Worm (Caenorhabditis elegans) whole organism, dauer: ENCODE data around the gene R11.4.
"Not testable (repeated sequence)": the region's sequence is repeated elsewhere in the genome, so short reads cannot be mapped to it uniquely, and the experiment has no call there.

Source experiments
- unc-62 ChIP-seq: sonication (generic microtip); optimal IDR thresholded peaks from 2 replicates; lab custom pipeline; 2017; ENCODE audit warnings: missing biosample characterization, missing genetic modification reagents, missing genetic modification characterization

The R11.4 gene

DNA sequence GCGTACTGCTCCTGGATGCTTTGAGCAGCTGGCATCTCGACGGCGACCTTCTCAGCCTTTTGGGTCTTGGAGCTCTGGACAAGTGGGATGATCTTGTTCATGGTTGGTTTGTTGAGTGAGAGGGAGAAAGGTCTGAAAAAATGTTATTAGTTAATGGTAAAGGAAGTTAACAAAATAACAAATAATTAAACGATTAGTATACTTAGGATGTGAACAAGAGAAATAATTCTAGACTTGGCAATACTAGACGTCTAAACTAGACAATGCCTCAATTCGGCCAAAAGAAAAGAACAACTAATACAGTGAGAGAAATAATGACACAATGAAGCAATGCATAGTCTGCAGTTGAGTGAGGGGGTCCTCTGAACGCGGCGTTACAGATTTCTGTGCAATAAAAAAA is at the start of gene R11.4:
Gene R11.4, minus strand, starts transcription at position 101 of the 400 bp plus-strand sequence.
- no peak for TF ChIP-seq unc-62

DNA sequence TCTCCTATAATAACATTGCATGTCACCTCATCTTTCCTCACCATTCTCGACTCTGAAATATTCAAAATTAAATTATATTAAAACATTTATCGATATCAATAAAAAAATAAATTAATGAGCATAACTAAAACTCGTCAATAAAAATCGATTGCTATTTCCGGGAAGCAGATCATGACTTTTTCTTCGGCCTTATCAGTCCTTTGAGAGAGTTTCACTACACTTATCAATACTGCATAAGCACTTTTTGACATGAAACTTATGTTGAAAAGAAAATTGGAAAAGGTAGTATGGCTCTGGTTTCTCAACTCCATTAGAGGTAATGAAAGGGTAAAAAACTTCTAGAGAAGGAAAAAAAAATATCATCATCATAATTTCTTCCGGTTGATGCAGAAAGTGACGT is 49.7 kb upstream of the R11.4 start:
- TF ChIP-seq unc-62 = no peak

DNA sequence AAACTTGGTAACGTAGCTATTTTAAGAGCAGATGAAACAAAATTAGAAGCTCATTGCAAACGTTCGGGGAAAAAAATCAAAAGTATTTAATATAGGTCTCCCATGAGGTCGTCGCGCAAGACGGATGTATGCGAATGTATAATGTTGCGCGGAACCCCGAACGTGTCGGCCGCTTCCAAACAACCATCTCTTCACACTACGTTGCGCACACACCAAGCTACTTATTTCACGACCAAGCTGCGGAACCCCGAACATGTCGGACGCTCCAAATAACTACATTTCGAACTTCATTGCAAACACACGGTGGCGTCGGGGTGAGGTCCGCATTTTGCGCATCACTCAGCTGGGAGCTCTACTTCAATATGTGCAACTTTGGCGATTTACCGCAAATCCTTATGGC is 48.1 kb upstream of the R11.4 start:
- TF ChIP-seq unc-62 = no peak

DNA sequence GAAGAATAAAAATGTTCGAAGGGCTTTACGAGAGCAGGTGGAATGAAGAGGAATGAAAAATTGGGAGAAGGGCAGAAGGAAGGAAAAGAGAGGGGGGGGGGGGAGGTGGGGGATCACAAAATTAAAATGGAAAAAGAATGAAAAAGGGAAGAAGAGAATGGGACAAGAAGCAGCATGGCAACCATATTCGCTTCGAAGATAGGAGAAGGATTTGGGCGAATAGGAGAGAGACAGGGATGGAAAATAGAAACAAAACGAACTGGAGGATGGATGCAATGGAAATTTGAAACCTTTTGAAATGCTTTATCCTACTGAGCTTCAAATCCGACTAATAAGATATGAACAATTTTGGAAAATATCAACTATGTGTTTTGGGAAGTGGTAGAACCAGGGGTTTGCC is 40.3 kb upstream of the R11.4 start, which contains the start of gene W10G6.6:
Gene W10G6.6, minus strand, starts transcription at position 101 of the 400 bp plus-strand sequence.
- TF ChIP-seq unc-62 = no peak

DNA sequence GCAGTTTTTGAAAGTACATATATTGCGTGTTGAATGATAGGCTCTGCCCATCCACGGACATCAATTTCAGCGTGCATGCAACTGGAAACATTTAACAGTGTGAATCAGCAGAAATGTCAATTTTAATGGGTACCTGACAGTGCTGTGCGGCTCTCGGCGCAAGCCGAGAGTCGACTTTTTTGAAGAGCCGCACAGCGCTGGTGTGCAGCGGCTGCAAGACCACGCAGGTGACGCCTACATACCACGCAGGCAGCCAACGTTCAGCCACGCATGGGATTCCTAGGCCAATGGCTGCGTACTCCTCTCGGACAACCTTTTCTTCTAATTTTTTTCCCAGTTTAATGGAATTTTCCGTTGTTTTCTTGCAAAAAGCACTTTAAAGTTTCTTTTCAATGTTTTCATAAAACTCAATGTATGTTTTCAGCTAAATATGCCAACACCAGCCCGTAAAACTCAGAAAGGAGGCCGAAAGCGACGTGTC is 34.4 kb upstream of the R11.4 start, which contains the start of gene W10G6.1:
Gene W10G6.1, plus strand, starts transcription at position 431 of the 481 bp plus-strand sequence.
- no peak for TF ChIP-seq unc-62

DNA sequence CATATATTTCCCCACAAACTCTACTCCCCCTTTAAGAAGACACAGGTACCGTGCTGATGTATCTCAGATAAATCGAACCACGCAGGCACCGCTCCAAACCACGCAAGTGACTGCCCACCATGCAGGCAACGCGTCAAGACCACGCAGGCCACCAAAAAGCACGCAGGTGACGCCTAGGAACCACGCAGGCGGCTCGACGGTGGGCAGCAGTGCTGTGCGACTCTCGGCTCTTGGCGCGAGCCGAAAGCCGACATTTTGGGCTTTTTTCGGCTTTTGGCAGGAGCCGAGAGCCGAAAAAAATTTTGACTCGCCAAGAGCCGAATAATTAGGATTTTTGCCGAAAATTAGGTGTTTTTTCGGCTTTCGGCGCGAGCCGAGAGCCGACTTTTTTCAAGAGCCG is 32.7 kb upstream of the R11.4 start:
- no peak for TF ChIP-seq unc-62

DNA sequence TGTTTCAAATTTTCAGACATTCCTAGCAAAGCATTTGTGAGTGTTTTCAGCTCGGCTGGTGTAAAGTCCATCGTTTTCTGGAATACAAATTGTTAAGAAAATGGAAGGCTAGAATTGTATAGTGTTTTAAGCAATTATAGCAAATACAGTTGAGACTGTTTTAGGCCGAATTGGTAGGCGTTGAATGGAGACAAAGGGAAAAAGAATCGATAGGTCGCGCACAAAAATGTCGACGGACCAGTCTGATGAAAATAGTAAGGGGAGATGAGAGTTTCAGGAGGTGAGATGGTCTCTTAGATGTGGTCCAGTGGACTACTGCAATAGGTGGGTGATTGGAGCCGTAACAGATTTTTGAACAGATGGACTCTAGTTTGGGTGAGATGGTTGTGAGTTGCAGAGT is 30.2 kb upstream of the R11.4 start:
- no peak for TF ChIP-seq unc-62

DNA sequence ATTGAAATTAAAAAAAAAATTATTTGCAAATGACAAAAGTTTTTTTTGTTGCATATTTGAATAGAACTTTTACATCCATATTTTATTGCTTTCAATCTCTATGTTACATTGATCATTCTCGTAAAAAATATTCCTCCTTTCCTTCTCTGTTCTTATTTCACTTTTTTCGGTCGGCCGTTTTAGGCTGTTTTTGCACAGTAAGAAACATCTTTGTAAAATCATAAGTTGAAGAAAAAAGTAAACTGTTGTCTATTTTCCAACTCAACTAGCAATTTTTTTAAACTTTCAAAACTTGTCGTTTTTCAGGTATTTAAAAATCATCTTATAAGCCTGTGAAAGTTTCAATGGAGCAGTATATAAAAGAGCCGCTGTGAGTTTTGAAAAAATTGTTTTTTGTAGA is 18.2 kb upstream of the R11.4 start, which contains the start of gene F23A7.5:
Gene F23A7.5, plus strand, starts transcription at position 301 of the 400 bp plus-strand sequence.
- no peak for TF ChIP-seq unc-62

DNA sequence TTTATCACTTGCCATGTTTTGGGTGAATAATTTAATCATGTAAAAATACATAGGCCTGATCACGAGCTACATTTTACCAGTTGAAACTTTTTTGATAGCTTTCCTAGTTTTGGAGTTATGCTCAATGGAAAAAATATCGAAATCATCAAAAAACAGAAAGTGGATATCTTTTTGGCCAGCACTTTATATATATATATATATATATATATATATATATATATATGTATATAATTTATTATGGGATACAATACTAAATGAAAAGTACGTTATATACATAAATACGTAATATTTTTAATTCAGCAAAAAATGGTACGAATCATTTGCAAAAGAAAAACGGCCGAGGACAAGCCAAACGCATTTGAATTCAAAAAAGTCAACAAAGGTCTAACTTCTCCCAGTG is 9.3 kb upstream of the R11.4 start, which contains the start of gene F23A7.3:
Gene F23A7.3, plus strand, starts transcription at position 301 of the 400 bp plus-strand sequence.
- TF ChIP-seq unc-62 = not testable (repeated sequence)

DNA sequence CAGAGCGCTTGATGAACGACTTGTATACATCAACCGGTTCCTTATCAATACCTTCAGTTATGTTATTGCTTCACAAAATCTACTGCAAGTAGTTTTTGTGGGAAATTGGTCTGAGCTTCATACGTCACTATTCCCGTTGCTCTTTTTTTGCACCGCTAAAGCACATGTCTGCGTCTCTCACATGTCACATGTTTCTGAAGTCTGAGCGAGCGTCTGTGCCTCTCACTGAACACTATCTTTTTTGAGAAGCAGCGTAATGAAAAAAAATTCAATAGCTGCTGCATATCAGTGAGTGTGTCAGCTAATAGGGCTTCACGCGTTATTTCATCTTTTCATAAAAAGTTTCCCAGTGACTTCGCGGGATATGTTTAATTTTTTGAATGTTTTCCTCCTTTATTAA is 7.9 kb upstream of the R11.4 start:
- TF ChIP-seq unc-62 = no peak

DNA sequence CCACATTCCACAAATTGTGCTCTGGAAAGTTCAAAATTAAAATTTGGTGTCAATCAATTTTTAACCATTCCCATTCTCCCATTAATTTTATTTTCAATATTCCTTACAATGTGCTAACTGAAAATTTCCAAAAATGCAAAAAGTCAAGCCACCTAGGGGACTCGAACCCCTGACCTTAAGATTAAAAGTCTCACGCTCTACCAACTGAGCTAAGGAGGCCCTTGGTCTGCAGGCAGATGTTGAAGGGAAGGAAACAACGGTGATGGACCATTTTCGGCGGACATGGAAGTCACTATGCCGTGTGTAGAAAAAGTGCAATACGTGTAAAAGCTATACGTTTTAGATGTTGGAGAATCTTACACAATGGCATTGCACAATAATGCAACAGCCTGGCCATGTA is 7.3 kb upstream of the R11.4 start:
- no peak for TF ChIP-seq unc-62

DNA sequence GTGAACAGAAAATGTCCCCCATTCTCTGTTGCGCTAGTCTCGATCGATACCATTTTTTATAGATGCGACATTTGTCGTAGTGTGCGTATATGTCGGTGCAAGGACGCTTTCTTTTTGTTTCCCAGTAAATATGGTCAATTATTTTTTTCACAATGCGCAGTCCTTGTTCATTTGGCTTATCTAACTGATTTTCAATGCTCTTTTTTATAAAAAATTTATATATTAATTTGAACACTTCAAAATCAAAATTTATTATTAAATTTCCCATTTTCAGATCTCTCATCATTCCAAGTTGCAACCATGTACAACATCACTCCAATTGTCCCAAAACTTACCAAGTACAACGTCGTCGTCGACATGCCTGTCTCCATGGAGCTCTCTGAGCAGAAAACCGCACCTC is 6.7 kb upstream of the R11.4 start, which contains the start of gene F23A7.1:
Gene F23A7.1, plus strand, starts transcription at position 301 of the 400 bp plus-strand sequence.
- TF ChIP-seq unc-62 = no peak

DNA sequence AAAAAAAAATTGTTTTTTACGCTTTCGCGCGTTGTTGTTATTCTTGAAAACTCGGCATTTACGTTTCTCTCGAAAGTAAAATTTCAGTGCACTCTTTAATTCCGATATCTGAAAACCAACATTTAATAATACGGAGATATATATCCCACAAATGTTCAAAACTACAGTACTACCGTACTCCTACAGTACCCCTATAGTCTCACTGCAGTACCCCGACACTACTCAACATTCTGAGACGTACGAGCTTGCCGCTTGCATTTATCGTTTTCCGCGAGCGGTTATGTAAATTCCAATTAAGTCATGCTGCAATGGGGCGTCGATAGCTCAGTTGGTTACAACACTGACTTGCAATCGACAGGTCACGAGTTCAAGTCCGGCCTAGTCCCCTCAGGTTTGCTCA is 2.7 kb upstream of the R11.4 start, which contains the start of gene F23A7.8:
Gene F23A7.8, plus strand, starts transcription at position 301 of the 400 bp plus-strand sequence.
- not testable (repeated sequence) for TF ChIP-seq unc-62

DNA sequence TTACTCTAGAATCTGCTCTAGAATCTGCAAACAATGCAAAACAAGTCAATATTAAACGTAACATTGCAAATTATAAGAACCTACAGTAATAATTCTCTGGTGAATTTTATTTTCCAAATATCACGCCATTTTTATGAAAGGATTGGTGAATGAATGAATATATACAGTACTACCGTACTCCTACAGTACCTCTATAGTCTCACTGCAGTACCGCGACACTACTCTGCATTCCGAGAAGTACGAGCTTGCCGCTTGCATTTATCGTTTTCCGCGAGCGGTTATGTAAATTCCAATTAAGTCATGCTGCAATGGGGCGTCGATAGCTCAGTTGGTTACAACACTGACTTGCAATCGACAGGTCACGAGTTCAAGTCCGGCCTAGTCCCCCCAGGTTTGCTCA is 1.9 kb upstream of the R11.4 start, which contains the start of gene F23A7.4:
Gene F23A7.4, plus strand, starts transcription at position 301 of the 400 bp plus-strand sequence.
- TF ChIP-seq unc-62 = not testable (repeated sequence)

DNA sequence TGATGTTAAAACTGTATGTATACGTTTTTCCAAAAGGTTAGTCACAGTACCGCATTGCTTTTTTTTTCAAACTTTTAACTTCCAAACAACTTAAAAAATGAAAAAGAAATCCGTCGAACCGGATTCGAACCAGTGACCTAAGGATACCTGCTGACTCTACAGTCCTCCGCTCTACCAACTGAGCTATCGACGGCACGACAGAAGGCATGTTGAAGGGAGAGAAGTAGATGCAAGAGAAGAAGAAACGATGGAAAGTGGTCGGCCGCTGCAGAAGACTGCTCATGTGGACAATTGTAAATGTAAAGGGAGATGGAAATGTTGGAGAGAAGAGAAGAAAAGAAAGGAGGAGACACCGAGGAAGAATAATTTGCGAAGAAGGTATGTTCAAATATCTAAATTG is 758 bp downstream of the R11.4 start:
- TF ChIP-seq unc-62 = no peak

DNA sequence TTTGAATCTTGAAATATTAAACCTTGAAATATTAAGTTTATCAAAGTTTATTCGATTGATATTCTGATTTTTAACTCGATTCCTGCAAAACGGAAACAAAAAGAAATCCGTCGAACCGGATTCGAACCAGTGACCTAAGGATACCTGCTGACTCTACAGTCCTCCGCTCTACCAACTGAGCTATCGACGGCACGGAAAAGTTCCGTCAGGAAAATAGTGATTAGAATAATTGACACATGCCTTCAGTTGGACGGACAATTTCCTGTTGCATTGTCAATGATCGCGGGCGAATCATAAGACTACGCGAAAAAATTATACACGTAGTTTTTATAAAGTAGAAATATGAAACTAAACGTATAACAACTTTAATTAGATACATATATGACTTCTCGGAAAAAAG is 1.3 kb downstream of the R11.4 start:
- TF ChIP-seq unc-62 = no peak

DNA sequence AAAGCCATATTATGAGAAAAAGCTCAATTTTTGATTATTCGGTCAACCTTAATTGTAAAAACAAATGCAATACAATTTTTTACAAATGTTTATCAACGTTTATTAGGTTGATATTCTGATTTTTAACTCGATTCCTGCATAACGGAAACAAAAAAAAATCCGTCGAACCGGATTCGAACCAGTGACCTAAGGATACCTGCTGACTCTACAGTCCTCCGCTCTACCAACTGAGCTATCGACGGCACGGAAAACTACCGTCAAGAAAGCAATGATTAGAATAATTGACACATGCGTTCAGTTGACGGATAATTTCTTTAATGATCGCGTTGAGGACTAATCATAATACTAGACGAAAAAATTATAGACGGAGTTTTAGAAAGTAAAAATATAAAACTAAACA is 1.8 kb downstream of the R11.4 start:
- no peak for TF ChIP-seq unc-62

DNA sequence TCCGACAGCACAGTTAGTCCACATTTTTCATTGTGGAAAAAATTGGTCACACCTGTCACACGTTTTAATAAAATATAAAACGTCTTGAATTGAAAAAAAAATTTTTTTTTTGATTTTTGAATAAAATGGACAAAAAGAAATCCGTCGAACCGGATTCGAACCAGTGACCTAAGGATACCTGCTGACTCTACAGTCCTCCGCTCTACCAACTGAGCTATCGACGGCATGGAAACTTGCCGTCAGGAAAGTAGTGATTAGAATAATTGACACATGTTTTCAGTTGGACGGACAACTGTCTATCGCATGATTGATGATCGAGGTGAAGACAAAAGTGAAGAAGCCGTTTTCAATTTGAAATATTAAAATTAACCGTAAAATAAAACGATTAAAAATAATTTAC is 2.3 kb downstream of the R11.4 start:
- TF ChIP-seq unc-62 = no peak

DNA sequence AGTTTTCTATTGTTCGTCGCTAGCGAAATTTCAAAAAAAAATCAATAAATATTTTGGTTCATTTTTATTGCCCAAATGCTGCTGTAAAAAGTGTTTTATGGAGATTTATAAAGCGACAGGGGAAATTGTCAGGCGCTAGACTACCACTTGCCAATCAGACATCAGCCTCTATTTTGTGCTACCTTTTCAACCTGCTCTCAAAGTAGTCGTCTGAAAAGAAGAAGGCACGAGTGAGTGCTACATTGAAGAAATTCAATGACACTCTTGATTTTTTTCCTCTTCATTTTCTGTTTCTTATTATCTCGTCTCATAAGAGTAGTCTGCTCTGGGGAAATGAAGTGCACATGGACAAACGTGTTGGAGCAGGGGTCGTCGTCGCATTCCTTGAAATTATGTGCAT is 4.5 kb downstream of the R11.4 start:
- TF ChIP-seq unc-62 = no peak
